Worm (Caenorhabditis elegans) whole organism, early embryonic: ENCODE results near the gene cgt-3.

Experiments
- B0310.2 ChIP-seq: sonication (generic microtip); optimal IDR thresholded peaks from 2 replicates; lab custom pipeline; 2016; ENCODE audit warnings: mild to moderate bottlenecking, missing genetic modification characterization, missing compliant biosample characterization
- F13C5.2 ChIP-seq: sonication (generic microtip); optimal IDR thresholded peaks from 2 replicates; lab custom pipeline; 2017; ENCODE audit warnings: mild to moderate bottlenecking, missing genetic modification characterization, inconsistent platforms, missing compliant biosample characterization
- aly-1 ChIP-seq: sonication (generic microtip); optimal IDR thresholded peaks from 2 replicates; lab custom pipeline; 2016; ENCODE audit warnings: missing genetic modification characterization, missing compliant biosample characterization
- ama-1 ChIP-seq: fragments of 150-350 bp; optimal IDR thresholded peaks from 2 replicates; lab custom pipeline; 2014
- ceh-13 ChIP-seq: fragments of 200-800 bp; sonication (Bioruptor generic); optimal IDR thresholded peaks from 2 replicates; lab custom pipeline; 2018; ENCODE audit warnings: mild to moderate bottlenecking, missing genetic modification characterization, missing compliant biosample characterization
- ceh-36 ChIP-seq: sonication (generic microtip); optimal IDR thresholded peaks from 2 replicates; lab custom pipeline; 2016; ENCODE audit warnings: missing genetic modification characterization, inconsistent platforms, missing compliant biosample characterization
- ets-7 ChIP-seq: sonication (generic microtip); optimal IDR thresholded peaks from 2 replicates; lab custom pipeline; 2016; ENCODE audit warnings: missing genotype, missing genetic modification characterization, missing compliant biosample characterization
- flt-1 ChIP-seq: fragments of 200-800 bp; sonication (Bioruptor generic); IDR thresholded peaks from 2 replicates; pipeline ENCODE4 v1.3.6; 2022; ENCODE audit warnings: missing genetic modification characterization, missing compliant biosample characterization
- hmbx-1 ChIP-seq: sonication (generic microtip); optimal IDR thresholded peaks from 2 replicates; lab custom pipeline; 2016; ENCODE audit warnings: mild to moderate bottlenecking, missing genetic modification characterization, missing compliant biosample characterization
- hmg-4 ChIP-seq: fragments of 200-800 bp; sonication (Bioruptor generic); optimal IDR thresholded peaks from 2 replicates; lab custom pipeline; 2018; ENCODE audit warnings: mild to moderate bottlenecking, missing genetic modification characterization, missing compliant biosample characterization
- hnd-1 ChIP-seq: sonication (generic microtip); optimal IDR thresholded peaks from 2 replicates; lab custom pipeline; 2016; ENCODE audit warnings: missing genetic modification characterization, missing compliant biosample characterization
- pes-1 ChIP-seq: fragments of 200-800 bp; sonication (Bioruptor generic); IDR thresholded peaks from 2 replicates; pipeline ENCODE4 v1.3.6; 2022; ENCODE audit warnings: missing genetic modification reagents, missing genetic modification characterization, missing compliant biosample characterization
- scrt-1 ChIP-seq: fragments of 200-800 bp; sonication (Bioruptor generic); IDR thresholded peaks from 2 replicates; pipeline ENCODE4 v1.3.6; 2022; ENCODE audit warnings: missing genetic modification characterization, missing compliant biosample characterization
- sea-1 ChIP-seq: fragments of 200-800 bp; sonication (Bioruptor generic); conservative IDR thresholded peaks from 2 replicates; pipeline ENCODE4 v1.3.6; 2022; ENCODE audit warnings: missing genetic modification characterization, missing compliant biosample characterization
- tbx-11 ChIP-seq: fragments of 200-800 bp; sonication (Bioruptor generic); IDR thresholded peaks from 2 replicates; pipeline ENCODE4 v1.3.6; 2022; ENCODE audit warnings: missing genetic modification characterization, missing compliant biosample characterization
- tbx-37 ChIP-seq: fragments of 200-800 bp; sonication (Bioruptor generic); conservative IDR thresholded peaks from 2 replicates; pipeline ENCODE4 v1.3.6; 2022; ENCODE audit warnings: missing genetic modification reagents, missing genetic modification characterization, missing compliant biosample characterization
- tra-4 ChIP-seq: sonication (generic microtip); optimal IDR thresholded peaks from 2 replicates; lab custom pipeline; 2017; ENCODE audit warnings: missing genetic modification characterization, missing compliant biosample characterization

The cgt-3 gene

ce11 chrII:5911274-5911673 lies at the start of gene cgt-3:
cgt-3 (plus strand) TSS chrII:5911324.
- TF ChIP-seq sea-1 (no peak), pes-1 (GFP tag; lab: Robert Waterston, UW) (no peak), ceh-13 (GFP tag; lab: Kevin White, UChicago) (no peak), aly-1 (no peak), scrt-1 (GFP tag; lab: Robert Waterston, UW) (no peak), tbx-11 (GFP tag; lab: Robert Waterston, UW) (no peak), ama-1 (no peak), hmbx-1 (no peak), hmg-4 (GFP tag; lab: Kevin White, UChicago) (no peak), hnd-1 (tag; lab: Kevin White, UChicago) (no peak), ets-7 (tag; lab: Kevin White, UChicago) (no peak), flt-1 (GFP tag; lab: Robert Waterston, UW) (no peak)

- TF ChIP-seq sea-1 = no peak
- TF ChIP-seq ceh-13 (GFP tag; lab: Kevin White, UChicago) = no peak
- no peak for TF ChIP-seq tra-4 (tag; lab: Kevin White, UChicago)
- TF ChIP-seq ama-1 = no peak
- no peak for TF ChIP-seq hmbx-1
- no peak for TF ChIP-seq hnd-1 (tag; lab: Kevin White, UChicago)
- TF ChIP-seq B0310.2 (tag; lab: Kevin White, UChicago) = no peak
- TF ChIP-seq F13C5.2 = no peak
- TF ChIP-seq aly-1 = no peak
- TF ChIP-seq flt-1 (GFP tag; lab: Robert Waterston, UW) = no peak
- TF ChIP-seq ceh-36 (tag; lab: Kevin White, UChicago) = no peak
- TF ChIP-seq tbx-11 (GFP tag; lab: Robert Waterston, UW) = no peak
- TF ChIP-seq tbx-37 (GFP tag; lab: Robert Waterston, UW) = no peak
- TF ChIP-seq ets-7 (tag; lab: Kevin White, UChicago) = no peak
- no peak for TF ChIP-seq hmg-4 (GFP tag; lab: Kevin White, UChicago)
- TF ChIP-seq pes-1 (GFP tag; lab: Robert Waterston, UW) = no peak
- TF ChIP-seq scrt-1 (GFP tag; lab: Robert Waterston, UW) = no peak
Measured at ce11 chrII:5863893-5864292, 47.2 kb upstream of the cgt-3 start, which contains the start of gene tag-234. tag-234 (plus strand) TSS chrII:5864193.

ce11 chrII:5865405-5866308 lies 45.5 kb upstream of the cgt-3 start, which contains the start of gene F55C12.19:
F55C12.19 (plus strand) TSS chrII:5866139.
- TF ChIP-seq pes-1 (GFP tag; lab: Robert Waterston, UW) = no peak
- TF ChIP-seq scrt-1 (GFP tag; lab: Robert Waterston, UW) = no peak
- TF ChIP-seq F13C5.2 = no peak
- TF ChIP-seq sea-1 = no peak
- no peak for TF ChIP-seq aly-1
- no peak for TF ChIP-seq ama-1
- TF ChIP-seq flt-1 (GFP tag; lab: Robert Waterston, UW) = no peak
- TF ChIP-seq hnd-1 (tag; lab: Kevin White, UChicago) = no peak
- no peak for TF ChIP-seq ceh-13 (GFP tag; lab: Kevin White, UChicago)
- no peak for TF ChIP-seq tra-4 (tag; lab: Kevin White, UChicago)
- no peak for TF ChIP-seq ceh-36 (tag; lab: Kevin White, UChicago)
- no peak for TF ChIP-seq tbx-11 (GFP tag; lab: Robert Waterston, UW)
- TF ChIP-seq ets-7 (tag; lab: Kevin White, UChicago) = no peak
- no peak for TF ChIP-seq hmbx-1
- no peak for TF ChIP-seq B0310.2 (tag; lab: Kevin White, UChicago)
- no peak for TF ChIP-seq tbx-37 (GFP tag; lab: Robert Waterston, UW)
- TF ChIP-seq hmg-4 (GFP tag; lab: Kevin White, UChicago) = no peak

ce11 chrII:5866920-5867319 lies 44.2 kb upstream of the cgt-3 start:
- TF ChIP-seq sea-1 (no peak), F13C5.2 (no peak), pes-1 (GFP tag; lab: Robert Waterston, UW) (no peak), hmbx-1 (no peak), scrt-1 (GFP tag; lab: Robert Waterston, UW) (no peak), tra-4 (tag; lab: Kevin White, UChicago) (no peak), B0310.2 (tag; lab: Kevin White, UChicago) (no peak), ets-7 (tag; lab: Kevin White, UChicago) (no peak), aly-1 (no peak), ceh-13 (GFP tag; lab: Kevin White, UChicago) (no peak), ceh-36 (tag; lab: Kevin White, UChicago) (no peak), flt-1 (GFP tag; lab: Robert Waterston, UW) (no peak), tbx-11 (GFP tag; lab: Robert Waterston, UW) (no peak)

DNA sequence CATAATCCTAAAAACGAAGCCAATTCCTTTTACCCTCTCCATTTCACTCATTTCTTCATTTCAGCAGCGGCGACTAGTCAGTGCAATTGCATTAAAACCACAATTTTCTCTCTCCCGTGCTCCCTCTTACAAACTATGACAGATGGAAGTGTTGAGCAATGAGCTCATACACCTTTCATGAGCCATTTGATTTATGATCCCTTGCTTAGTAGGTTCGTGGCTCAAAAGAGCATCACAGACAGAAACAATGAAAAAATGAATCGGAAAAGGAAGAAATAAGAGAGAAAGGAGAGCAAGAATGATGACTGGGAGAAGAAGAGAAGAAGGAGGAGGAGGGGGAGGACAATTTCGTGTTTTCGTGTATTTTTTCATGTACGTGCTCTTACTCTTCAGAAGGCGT lies 39.6 kb upstream of the cgt-3 start:
- TF ChIP-seq scrt-1 (GFP tag; lab: Robert Waterston, UW) (no peak), hmbx-1 (no peak), ceh-13 (GFP tag; lab: Kevin White, UChicago) (no peak), tbx-11 (GFP tag; lab: Robert Waterston, UW) (no peak), ama-1 (no peak), sea-1 (no peak), F13C5.2 (no peak), ceh-36 (tag; lab: Kevin White, UChicago) (no peak), tra-4 (tag; lab: Kevin White, UChicago) (no peak), aly-1 (no peak), pes-1 (GFP tag; lab: Robert Waterston, UW) (no peak), tbx-37 (GFP tag; lab: Robert Waterston, UW) (no peak), B0310.2 (tag; lab: Kevin White, UChicago) (no peak), ets-7 (tag; lab: Kevin White, UChicago) (no peak), flt-1 (GFP tag; lab: Robert Waterston, UW) (no peak), hmg-4 (GFP tag; lab: Kevin White, UChicago) (no peak), hnd-1 (tag; lab: Kevin White, UChicago) (no peak)

DNA sequence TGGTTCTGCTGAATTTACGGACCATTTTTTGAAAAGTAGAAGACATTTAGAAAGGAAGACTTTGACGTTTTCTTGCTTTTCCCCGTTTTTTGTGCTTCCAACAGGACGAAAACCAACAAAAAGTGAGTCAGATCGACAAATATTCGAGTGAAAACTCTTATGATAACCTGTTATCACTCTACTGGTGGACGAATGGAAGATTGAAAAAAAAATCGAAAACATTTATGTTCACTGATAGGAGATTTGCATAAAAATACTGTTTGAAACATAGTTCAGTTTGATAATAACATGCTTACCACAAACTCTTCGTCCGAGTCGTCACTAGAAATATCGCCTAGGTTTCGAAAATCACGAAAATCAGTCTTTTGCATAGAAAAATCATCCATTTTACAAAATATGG lies 38.7 kb upstream of the cgt-3 start:
- TF ChIP-seq aly-1 (no peak), hmg-4 (GFP tag; lab: Kevin White, UChicago) (no peak), B0310.2 (tag; lab: Kevin White, UChicago) (no peak), hnd-1 (tag; lab: Kevin White, UChicago) (no peak), ceh-36 (tag; lab: Kevin White, UChicago) (no peak), tra-4 (tag; lab: Kevin White, UChicago) (no peak), ama-1 (no peak), pes-1 (GFP tag; lab: Robert Waterston, UW) (no peak), F13C5.2 (no peak), ceh-13 (GFP tag; lab: Kevin White, UChicago) (no peak), scrt-1 (GFP tag; lab: Robert Waterston, UW) (no peak), sea-1 (no peak), tbx-37 (GFP tag; lab: Robert Waterston, UW) (no peak), hmbx-1 (no peak), flt-1 (GFP tag; lab: Robert Waterston, UW) (no peak), ets-7 (tag; lab: Kevin White, UChicago) (no peak), tbx-11 (GFP tag; lab: Robert Waterston, UW) (no peak)
